Worm (Caenorhabditis elegans): ENCODE measurements around the gene kin-20.

The kin-20 gene

DNA sequence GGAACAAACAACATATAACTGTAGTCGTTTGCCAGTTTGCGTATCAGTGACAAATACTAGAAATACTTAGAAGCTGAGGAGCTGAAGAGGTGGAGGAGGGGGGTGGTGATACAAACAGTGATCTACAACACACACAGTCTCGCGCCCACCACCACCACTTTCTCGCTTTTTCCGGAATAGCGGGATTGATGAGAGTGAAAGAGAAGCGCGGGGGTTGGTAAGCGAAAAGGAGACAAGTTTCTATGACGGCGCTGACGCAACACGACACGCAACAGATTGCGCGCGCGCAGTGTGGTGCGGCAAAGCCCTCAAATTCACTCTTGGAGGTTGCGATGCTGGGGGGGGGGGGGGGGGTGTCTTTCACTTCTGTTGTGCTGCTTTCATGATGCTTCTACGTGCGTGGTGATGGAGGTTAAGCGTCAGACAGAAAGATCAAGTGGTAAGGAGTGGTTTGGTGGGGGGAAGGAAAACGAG, at the start of gene kin-20:
kin-20 (minus strand) TSS at position 51 of the 474 bp plus-strand sequence.
- TF ChIP-seq unc-62 (GFP tag; optimal IDR thresholded peaks at IDR 0.05) = no peak

DNA sequence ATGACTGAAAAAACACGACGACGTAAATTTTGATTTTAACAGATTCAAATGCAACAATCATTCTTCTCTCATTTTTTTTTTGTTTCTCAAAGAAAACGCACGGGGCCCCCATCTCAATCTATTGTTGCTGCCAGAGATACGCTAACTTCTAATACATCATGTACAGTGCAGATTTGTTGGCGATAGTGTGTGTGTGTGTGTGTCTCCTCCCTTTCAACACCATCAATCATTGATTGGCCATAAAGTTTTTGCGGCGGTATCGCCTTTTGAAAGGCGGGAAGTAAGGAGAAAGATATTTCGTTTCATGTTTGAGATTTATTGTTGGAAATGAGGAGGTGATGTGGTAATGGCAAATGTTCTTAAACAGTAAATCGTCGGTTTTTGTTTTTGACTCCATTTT, 49.7 kb upstream of the kin-20 start:
- no peak for TF ChIP-seq unc-62 (GFP tag; optimal IDR thresholded peaks at IDR 0.05)

DNA sequence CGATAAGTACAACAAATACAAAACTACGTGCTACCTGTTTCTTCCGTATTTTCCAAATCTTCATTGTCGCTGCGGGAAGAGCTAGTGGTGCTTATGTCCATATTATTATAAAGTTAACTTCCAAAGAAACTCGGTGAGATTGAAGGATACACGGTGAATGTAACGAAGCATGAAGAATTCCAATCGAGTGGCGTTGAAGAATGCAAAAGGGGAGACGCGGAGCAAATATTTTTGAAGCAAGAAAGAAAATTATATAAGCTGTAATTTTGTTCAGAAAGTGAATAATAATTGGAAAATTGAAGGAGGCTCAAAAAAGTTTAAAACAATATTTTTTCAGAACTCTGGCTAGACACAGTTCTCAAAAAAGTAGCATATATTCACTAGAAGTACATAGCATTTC, 48.1 kb upstream of the kin-20 start, which contains the start of gene Y15E3A.3:
Y15E3A.3 (minus strand) TSS at position 101 of the 400 bp plus-strand sequence.
- no peak for TF ChIP-seq unc-62 (GFP tag; optimal IDR thresholded peaks at IDR 0.05)

DNA sequence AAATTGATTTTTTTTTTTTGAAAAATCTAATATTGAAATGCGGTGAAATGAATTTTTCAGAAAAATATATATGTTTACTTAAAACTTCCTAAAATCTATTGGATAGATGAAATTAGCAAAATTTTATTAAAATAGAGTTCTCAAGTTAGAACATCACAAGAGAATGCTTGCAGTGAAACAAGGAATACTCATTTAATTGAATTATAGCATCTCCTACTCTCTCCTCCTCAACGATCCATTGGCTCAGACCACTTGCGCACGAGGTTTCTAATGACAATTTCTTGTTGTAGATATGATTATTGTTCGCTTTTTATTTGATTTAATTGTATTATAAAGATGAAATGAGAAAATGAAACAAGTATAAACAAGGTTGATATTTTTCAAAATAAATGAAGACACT, 44.2 kb upstream of the kin-20 start:
- TF ChIP-seq unc-62 (GFP tag; optimal IDR thresholded peaks at IDR 0.05) = no peak

DNA sequence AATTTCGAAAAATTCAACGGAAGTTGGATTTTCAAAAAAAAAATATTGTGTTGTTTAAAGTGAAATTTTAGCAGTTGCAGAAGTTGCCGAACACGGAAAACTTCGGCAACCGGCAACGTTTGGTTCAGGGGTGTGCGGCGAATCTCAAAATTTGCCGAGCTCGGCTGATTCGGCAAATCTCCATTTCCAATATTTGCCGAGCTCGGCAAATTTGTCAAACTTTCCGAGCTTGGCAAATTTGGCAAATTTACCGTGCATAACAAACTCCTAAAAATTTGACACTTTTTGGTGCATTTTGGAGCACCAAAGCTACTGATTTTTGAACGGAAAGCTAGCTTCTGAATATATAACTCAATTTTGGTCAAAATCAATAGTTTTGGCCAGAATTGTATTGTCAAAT, 43.7 kb upstream of the kin-20 start:
- no peak for TF ChIP-seq unc-62 (GFP tag; optimal IDR thresholded peaks at IDR 0.05)

DNA sequence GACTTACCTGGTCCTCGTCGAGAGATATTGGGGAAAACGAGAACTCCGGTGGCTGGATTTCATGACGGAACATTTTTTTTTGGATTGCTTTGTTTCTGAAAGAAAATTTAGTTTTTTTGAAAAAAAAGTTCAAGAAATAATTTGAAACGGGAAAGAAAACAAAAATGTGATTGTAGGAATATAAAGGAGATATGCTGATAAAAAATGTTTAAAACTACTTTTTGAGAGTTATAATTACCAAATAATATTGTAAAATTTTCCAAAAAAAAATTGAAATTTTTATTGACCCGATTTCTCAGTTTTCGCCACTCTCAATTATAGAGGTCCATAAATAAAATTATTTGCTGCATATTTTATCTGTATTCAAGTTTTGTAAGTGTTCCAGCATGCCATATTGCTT, 39.6 kb upstream of the kin-20 start, which contains the start of gene glb-28:
glb-28 (minus strand) TSS at position 101 of the 400 bp plus-strand sequence.
- no peak for TF ChIP-seq unc-62 (GFP tag; optimal IDR thresholded peaks at IDR 0.05)

DNA sequence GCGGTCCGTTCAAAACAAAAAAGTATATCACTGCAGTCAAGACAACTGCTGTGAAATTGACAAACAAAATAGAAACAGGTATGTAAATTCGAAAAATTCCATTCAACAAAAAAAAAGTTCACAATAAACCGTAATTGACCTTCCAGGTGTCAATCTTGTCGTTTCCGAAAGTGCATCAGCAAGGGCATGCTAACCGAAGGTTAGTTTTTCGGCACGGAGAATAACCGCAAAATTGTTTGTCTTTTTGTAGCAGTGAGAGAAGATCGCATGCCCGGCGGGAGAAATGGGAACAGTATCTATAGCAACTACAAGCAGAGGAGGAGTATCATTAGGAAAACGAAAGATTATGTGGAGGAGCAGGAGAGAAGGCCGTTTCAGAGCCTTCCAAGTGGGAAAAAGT, 35.1 kb upstream of the kin-20 start:
- no peak for TF ChIP-seq unc-62 (GFP tag; optimal IDR thresholded peaks at IDR 0.05)

DNA sequence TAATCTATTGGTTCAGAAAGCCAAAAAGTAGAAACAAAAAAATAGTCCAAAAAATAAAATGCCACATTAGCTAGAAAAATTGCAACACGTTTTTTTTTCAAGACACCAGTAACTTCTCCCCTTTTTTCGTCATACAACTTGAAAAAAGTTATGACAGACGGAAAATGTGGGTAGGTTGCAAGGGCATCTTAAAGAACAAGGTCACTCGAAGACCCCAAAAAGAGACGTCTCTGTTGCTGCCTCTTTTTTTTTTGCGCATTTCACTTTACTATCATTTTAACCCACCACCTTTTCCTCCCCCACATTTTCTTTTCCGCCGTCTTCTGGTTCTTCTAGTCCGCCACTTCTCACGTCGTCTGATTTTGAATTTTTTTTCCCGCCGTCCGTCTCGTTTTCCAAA, 34.5 kb upstream of the kin-20 start:
- no peak for TF ChIP-seq unc-62 (GFP tag; optimal IDR thresholded peaks at IDR 0.05)

DNA sequence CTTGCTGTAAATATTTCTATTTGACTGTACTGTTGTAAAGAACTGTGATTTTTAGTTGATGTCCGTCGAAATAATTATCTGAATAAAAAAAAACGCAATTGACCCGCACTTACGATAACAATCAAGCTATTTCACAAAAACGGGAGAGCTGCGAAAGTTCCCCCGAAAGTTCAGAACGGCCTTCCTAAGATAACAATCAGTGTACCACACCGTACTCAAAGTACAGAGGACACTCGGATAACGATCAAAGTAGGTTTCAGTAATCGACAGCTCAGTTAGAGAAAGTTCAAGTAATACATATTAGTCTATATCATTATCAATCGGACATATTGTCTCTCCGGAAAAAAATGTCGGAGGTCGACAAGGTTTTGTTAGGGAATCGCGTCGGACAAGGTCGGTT, 33.4 kb upstream of the kin-20 start:
- TF ChIP-seq unc-62 (GFP tag; optimal IDR thresholded peaks at IDR 0.05) = no peak

DNA sequence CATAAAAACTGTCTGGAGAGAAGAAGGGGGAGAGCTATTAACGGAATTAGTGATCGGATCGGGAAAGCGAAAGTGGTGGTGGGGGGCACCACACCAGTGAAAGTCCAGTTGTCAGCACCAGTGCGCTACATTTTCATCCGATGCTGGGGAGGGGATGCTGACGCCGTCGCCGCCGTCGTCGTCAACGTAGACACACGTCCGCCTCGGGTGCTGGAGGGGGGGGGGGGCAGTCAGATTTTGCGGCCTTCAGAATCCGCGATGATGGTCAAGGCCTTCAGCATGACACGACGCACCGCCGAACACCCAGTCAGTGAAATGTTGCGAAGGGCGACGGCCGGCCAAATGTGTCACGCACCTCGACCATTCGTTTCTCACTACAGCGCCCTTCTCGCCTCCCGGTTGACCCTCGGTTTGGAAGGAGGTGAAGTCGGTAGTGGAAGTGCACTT, 32.8 kb upstream of the kin-20 start:
- TF ChIP-seq unc-62 (GFP tag; optimal IDR thresholded peaks at IDR 0.05) = no peak

DNA sequence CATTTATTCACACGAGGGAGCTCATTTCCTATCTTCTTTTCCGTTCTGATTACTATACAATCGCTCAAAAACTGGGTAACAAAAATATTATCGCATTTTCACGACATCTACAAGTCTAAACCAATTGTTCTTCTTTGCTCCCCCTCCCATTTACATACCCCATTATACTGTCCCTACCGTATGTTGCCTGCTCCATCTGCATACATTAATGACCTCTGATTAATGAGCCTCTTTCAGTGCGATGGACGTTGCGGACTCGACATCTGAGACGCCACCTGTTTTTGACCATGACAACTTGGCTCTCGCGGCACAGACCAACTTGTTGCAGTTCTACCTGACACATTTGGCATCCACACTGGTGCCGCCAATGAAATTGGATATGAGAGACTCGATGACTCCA, 31.6 kb upstream of the kin-20 start, which contains the start of gene nhr-91:
nhr-91 (plus strand) TSS at position 232 of the 400 bp plus-strand sequence.
- TF ChIP-seq unc-62 (GFP tag; optimal IDR thresholded peaks at IDR 0.05) = no peak

DNA sequence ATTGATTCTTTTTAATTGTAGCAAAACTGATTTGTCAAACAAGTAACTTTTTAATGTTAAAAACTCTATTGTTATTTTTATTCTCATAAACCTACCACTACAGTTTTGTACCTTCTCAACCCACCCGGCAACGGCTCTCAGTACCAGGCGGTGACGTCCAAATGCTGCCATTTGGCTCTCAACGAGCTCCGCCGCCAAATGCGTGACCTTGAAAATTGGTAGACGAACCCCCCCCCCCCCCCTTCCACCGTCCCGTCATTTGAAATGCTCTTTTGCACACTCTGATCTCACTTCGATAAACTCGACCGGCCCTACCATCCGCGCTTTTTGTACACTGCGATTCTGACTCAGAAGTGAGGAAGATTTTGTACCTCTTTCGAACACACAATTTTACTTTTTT, 31.1 kb upstream of the kin-20 start:
- TF ChIP-seq unc-62 (GFP tag; optimal IDR thresholded peaks at IDR 0.05) = no peak

DNA sequence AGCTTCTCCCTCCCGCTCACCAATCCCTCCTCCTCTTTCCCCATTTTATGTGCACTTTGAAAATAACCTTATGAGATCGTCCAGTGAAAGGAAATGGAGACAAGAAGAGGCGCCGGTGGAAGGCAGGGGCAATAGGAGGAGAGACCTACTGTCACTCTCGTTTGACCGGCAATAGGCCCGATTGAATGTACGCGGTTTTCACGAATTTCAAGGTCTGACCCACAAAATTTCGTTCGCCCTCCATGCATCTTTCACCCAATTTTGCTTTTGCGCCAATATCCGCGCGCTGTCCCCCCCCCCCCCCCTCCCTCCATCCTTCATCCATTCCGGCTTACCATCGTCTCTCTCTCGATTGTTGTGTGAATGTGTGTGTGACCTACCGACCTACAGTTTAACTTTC, 30.1 kb upstream of the kin-20 start:
- TF ChIP-seq unc-62 (GFP tag; optimal IDR thresholded peaks at IDR 0.05) = no peak

DNA sequence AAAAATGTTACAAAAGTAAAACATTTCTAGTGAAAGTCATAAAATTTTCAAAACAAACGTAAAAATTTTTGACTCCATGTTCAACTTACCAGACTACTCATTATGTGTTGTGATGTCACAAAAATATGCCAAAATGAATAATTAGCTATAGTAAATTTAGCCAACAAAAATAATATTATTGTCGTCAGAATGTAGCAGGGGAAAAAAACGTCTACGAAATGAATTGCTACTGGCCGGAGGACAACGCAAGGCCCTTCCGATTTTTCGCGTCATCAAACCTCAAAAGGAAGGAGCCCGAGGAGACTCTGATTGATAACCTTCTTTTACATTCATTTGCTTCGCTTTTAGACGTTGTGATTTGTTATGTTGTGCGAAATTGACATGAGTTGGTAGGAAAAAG, 25.3 kb upstream of the kin-20 start, which contains the start of gene ser-2:
ser-2 (minus strand) TSS at position 101 of the 400 bp plus-strand sequence.
- TF ChIP-seq unc-62 (GFP tag; optimal IDR thresholded peaks at IDR 0.05) = no peak

DNA sequence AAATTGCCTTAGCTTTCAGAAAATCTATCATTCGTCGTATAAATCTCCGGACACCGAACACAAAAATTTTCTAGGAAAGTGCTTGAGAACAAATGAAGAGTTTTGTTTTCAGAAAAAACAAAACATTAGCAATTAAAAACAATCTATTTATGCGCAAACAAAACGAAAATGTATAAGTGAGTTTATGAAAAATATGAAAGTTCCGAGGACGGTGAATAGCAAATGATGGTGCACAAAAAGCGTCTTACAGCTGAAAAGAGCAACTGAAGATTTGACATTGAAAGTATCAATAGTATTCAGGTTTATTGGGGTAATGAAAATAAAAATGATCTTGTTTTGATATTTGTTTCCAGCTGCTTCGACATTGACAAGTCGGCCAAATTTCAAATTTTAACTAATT, 22.4 kb upstream of the kin-20 start:
- no peak for TF ChIP-seq unc-62 (GFP tag; optimal IDR thresholded peaks at IDR 0.05)

DNA sequence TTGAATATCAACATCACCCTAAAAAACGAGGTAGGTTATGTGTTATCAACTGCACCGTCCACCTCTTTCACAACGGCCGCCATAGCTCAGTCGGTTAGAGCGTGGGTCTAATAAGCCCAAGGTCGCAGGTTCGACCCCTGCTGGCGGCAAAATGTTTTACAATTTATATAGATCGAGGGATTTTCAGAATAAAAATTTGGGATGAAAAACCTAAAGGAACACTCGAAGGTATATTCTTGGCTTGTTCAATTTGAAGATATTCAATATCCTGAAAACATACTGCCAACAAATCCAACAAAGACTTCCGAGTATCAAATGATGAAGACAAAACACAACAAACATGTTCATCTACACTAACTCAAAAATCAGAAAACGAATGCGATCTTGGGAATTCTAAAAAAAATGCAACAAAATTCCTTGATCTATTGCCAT, 19.8 kb upstream of the kin-20 start:
- TF ChIP-seq unc-62 (GFP tag; optimal IDR thresholded peaks at IDR 0.05) = no peak

DNA sequence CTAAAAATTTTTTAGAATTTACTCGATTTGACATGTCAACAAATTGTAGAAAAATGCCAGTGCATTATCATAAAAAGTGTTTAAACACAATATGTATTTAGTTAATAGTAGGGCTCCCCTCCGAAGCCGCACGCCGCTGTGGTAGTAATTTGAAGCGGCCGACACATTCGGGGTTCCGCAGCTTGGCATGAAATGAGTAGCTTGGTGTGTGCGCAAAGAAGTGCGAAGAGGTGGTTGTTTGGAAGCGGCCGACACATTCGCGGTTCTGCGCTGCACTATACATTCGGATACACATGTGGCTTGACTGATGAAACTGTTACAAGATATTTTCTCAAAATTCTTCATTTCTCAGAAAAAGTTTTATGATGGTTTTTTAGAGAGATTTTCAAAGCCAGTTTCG, 8.0 kb upstream of the kin-20 start:
- TF ChIP-seq unc-62 (GFP tag; optimal IDR thresholded peaks at IDR 0.05) = no peak

DNA sequence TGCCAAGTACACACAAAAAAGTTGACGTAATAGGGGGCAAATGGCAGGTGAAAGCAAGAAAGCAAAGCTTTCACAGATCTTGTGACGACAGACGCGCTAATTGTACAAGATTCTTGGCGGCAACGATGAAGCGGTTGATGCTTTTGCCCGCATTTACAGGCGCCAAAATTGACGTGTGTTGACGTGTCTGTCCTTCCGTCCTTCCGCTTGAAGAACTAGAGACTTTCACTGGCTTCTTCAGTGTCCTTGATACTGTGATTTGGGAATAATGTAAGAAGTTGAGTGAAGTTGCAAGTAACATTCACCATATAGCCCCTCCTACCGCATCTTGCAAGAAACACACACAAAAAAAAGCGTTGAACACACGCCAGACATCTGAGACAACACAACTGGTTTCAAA, 6.2 kb upstream of the kin-20 start, which contains the start of gene jud-4:
jud-4 (plus strand) TSS at position 376 of the 400 bp plus-strand sequence.
- TF ChIP-seq unc-62 (GFP tag; optimal IDR thresholded peaks at IDR 0.05) = no peak

All from whole organism, dauer.